Fruit fly (Drosophila melanogaster): Measurements from ENCODE around the gene Ddx56.

The Ddx56 gene

DNA sequence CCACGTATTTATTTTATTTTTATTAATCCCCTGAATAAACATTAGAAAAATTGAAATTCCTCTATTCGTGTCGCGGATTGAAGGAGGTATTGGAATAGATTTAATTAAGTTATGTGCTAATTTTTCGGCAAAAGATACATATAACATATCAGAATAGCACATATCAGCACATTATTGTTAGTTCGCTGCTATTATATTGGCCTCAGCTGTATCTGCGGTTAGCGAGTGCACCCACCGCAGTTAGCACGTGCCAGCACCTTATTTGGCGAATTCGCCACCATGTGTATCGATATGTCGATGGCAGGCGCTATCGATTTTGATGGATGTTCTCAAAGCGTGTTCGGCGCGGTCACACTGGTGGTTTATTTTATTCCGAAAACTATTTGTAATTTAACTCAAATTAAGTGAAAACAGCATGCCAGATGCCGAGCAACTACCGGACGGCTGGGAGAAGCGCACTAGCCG, 42.7 kb downstream of the Ddx56 start, which contains the start of gene dod (continued):
- TF ChIP-seq her (GFP tag; optimal IDR thresholded peaks at IDR 0.05): peak; percentile 43
- TF ChIP-seq CG2129 (GFP tag; IDR thresholded peaks at IDR 0.05; ENCODE audit: partially characterized antibody): peak; percentile 53; the same call in 1 of the 2 replicates
- TF ChIP-seq Xrp1 (GFP tag; IDR thresholded peaks at IDR 0.05): peak; percentile 44
- peak; percentile 51; the same call in 2 of the 3 replicates for TF ChIP-seq Doc3 (GFP tag; IDR thresholded peaks at IDR 0.05; ENCODE audit: partially characterized antibody)
- TF ChIP-seq CG12219 (GFP tag; optimal IDR thresholded peaks at IDR 0.05): peak; percentile 37
- no peak for TF ChIP-seq tio (GFP tag; optimal IDR thresholded peaks at IDR 0.05)
- peak; percentile 51 for TF ChIP-seq CG30403 (GFP tag; optimal IDR thresholded peaks at IDR 0.05)
- no peak for TF ChIP-seq peb (GFP tag; IDR thresholded peaks at IDR 0.05)
- TF ChIP-seq CG3838 (GFP tag; optimal IDR thresholded peaks at IDR 0.05): no peak
- TF ChIP-seq CG16815 (GFP tag; optimal IDR thresholded peaks at IDR 0.05): no peak
- TF ChIP-seq CG8281 (tag; optimal IDR thresholded peaks at IDR 0.05): no peak
- TF ChIP-seq CG5180 (GFP tag; optimal IDR thresholded peaks at IDR 0.05): no peak
- peak; percentile 39; the same call in 1 of the 2 replicates for TF ChIP-seq ara (GFP tag; IDR thresholded peaks at IDR 0.05)
- peak; percentile 37 for TF ChIP-seq CG7556 (GFP tag; optimal IDR thresholded peaks at IDR 0.05)
- TF ChIP-seq Ada2b (GFP tag; IDR thresholded peaks at IDR 0.05): no peak; the same call in 1 of the 2 replicates
- peak; percentile 90 for TF ChIP-seq sens (GFP tag)
- peak; percentile 15; the same call in 1 of the 2 replicates for TF ChIP-seq ranshi (GFP tag; IDR thresholded peaks at IDR 0.05)
- TF ChIP-seq sisA (GFP tag; IDR thresholded peaks at IDR 0.05): peak; percentile 30; the same call in 1 of the 2 replicates
- peak; percentile 65 for TF ChIP-seq Ets97D (GFP tag; optimal IDR thresholded peaks at IDR 0.05)
- TF ChIP-seq CG17328 (GFP tag; IDR thresholded peaks at IDR 0.05): peak; percentile 64
- TF ChIP-seq BtbVII (GFP tag; optimal IDR thresholded peaks at IDR 0.05): peak; percentile 21
- TF ChIP-seq unc-4 (GFP tag; IDR thresholded peaks at IDR 0.05; ENCODE audit: partially characterized antibody): peak; percentile 79
- no peak for TF ChIP-seq en (GFP tag; optimal IDR thresholded peaks at IDR 0.05)
- peak; percentile 44 for TF ChIP-seq pum (GFP tag; optimal IDR thresholded peaks at IDR 0.05)
- 0 out of 3 replicates have a peak, but pooled peaks have one; percentile 14 for TF ChIP-seq CG14050 (GFP tag; IDR thresholded peaks at IDR 0.05)
- TF ChIP-seq Rfx (GFP tag; IDR thresholded peaks at IDR 0.05): peak; percentile 81
- peak; percentile 57 for TF ChIP-seq bab2 (GFP tag; optimal IDR thresholded peaks at IDR 0.05)
- TF ChIP-seq CG3407 (GFP tag; optimal IDR thresholded peaks at IDR 0.05): no peak
- peak; percentile 15 for TF ChIP-seq ewg (GFP tag; optimal IDR thresholded peaks at IDR 0.05)
- no peak for TF ChIP-seq Hand (GFP tag; optimal IDR thresholded peaks at IDR 0.05)
- no peak for TF ChIP-seq salm (tag; optimal IDR thresholded peaks at IDR 0.05)
- TF ChIP-seq CG7963 (GFP tag; IDR thresholded peaks at IDR 0.05; ENCODE audit: partially characterized antibody): peak; percentile 34; the same call in 1 of the 3 replicates
- peak; percentile 11 for TF ChIP-seq CG10979 (tag; optimal IDR thresholded peaks at IDR 0.05)
- no peak for TF ChIP-seq danr (GFP tag; IDR thresholded peaks at IDR 0.05)
- TF ChIP-seq ERR (GFP tag; optimal IDR thresholded peaks at IDR 0.05): peak; percentile 5
- peak; percentile 73 for TF ChIP-seq CG33213 (GFP tag; optimal IDR thresholded peaks at IDR 0.05)
- TF ChIP-seq Myb (GFP tag; optimal IDR thresholded peaks at IDR 0.05): peak; percentile 57
- peak; percentile 79 for TF ChIP-seq CG14710 (tag; optimal IDR thresholded peaks at IDR 0.05)
- TF ChIP-seq CG10654 (GFP tag; optimal IDR thresholded peaks at IDR 0.05): no peak

- TF ChIP-seq Sox102F (GFP tag; optimal IDR thresholded peaks at IDR 0.05): peak; percentile 80
- no peak for TF ChIP-seq Sry-β (GFP tag; optimal IDR thresholded peaks at IDR 0.05)
- peak; percentile 86 for TF ChIP-seq CG18599 (GFP tag; optimal IDR thresholded peaks at IDR 0.05)
- peak; percentile 65 for TF ChIP-seq Opbp (GFP tag; IDR thresholded peaks at IDR 0.05; ENCODE audit: partially characterized antibody)
- TF ChIP-seq h (optimal IDR thresholded peaks at IDR 0.05): no peak
- peak; percentile 70 for TF ChIP-seq MESR4 (GFP tag; optimal IDR thresholded peaks at IDR 0.05)
- TF ChIP-seq CG4820 (GFP tag; optimal IDR thresholded peaks at IDR 0.05): peak; percentile 71
- peak; percentile 90 for TF ChIP-seq CG9797 (GFP tag; optimal IDR thresholded peaks at IDR 0.05)
- peak; percentile 88 for TF ChIP-seq Awh (GFP tag; IDR thresholded peaks at IDR 0.05)
- TF ChIP-seq cas (GFP tag; IDR thresholded peaks at IDR 0.05): peak; percentile 70; the same call in 1 of the 2 replicates
- peak; percentile 37 for TF ChIP-seq Nf-YB (GFP tag; optimal IDR thresholded peaks at IDR 0.05)
- no peak for TF ChIP-seq nau (GFP tag; optimal IDR thresholded peaks at IDR 0.05)
- peak; percentile 75 for TF ChIP-seq gsb (GFP tag; IDR thresholded peaks at IDR 0.05)
- TF ChIP-seq hth (optimal IDR thresholded peaks at IDR 0.05): no peak
These were observed 48.2 kb downstream of the Ddx56 start, which contains the start of the genes tty and fliI for dm6 chrX:21339476-21339931. TSS of gene tty (minus strand) at chrX:21339676. TSS of gene fliI (plus strand) at chrX:21339741.
